Fruit fly (Drosophila melanogaster) whole organism, embryonic: ENCODE results near the gene syd.

ENCODE experiments used
- Abd-B ChIP-seq: fragments of 200-800 bp; sonication (Bioruptor generic); optimal IDR thresholded peaks from 2 replicates; lab custom pipeline; 2018; ENCODE audit warnings: missing biosample characterization, mild to moderate bottlenecking, missing genetic modification characterization, moderate library complexity
- B-H2 ChIP-seq: fragments of 200-800 bp; sonication (Bioruptor generic); optimal IDR thresholded peaks from 2 replicates; lab custom pipeline; 2018; ENCODE audit warnings: missing biosample characterization, mild to moderate bottlenecking, missing genetic modification characterization
- BtbVII ChIP-seq: fragments of 200-800 bp; sonication (Bioruptor generic); optimal IDR thresholded peaks from 3 replicates; lab custom pipeline; 2017; ENCODE audit warnings: missing biosample characterization, mild to moderate bottlenecking, missing genetic modification characterization
- CG10147 ChIP-seq: fragments of 200-800 bp; sonication (Bioruptor generic); optimal IDR thresholded peaks from 2 replicates; lab custom pipeline; 2019; ENCODE audit warnings: missing biosample characterization, mild to moderate bottlenecking, missing genetic modification characterization, moderate library complexity
- CG10543 ChIP-seq: fragments of 200-800 bp; sonication (Bioruptor generic); optimal IDR thresholded peaks from 3 replicates; lab custom pipeline; 2017; ENCODE audit warnings: missing biosample characterization, mild to moderate bottlenecking, missing genetic modification characterization, moderate library complexity
- CG11247 ChIP-seq: fragments of 200-800 bp; sonication (Bioruptor generic); IDR thresholded peaks from 2 replicates; pipeline ENCODE4 v1.3.6; 2022; ENCODE audit warnings: missing biosample characterization, missing genetic modification characterization
- CG11723 ChIP-seq: fragments of 200-800 bp; sonication (Bioruptor generic); optimal IDR thresholded peaks from 2 replicates; lab custom pipeline; 2017; ENCODE audit warnings: missing biosample characterization, mild to moderate bottlenecking, missing genetic modification characterization
- CG15011 ChIP-seq: fragments of 200-800 bp; sonication (Bioruptor generic); optimal IDR thresholded peaks from 3 replicates; lab custom pipeline; 2018; ENCODE audit warnings: missing biosample characterization, mild to moderate bottlenecking, missing genetic modification characterization
- CG15479 ChIP-seq: fragments of 200-800 bp; sonication (Bioruptor generic); optimal IDR thresholded peaks from 3 replicates; lab custom pipeline; 2019; ENCODE audit warnings: missing biosample characterization, mild to moderate bottlenecking, missing genetic modification characterization, moderate library complexity
- CG17829 ChIP-seq: fragments of 200-800 bp; optimal IDR thresholded peaks from 2 replicates; lab custom pipeline; 2019; ENCODE audit warnings: missing biosample characterization, mild to moderate bottlenecking, missing genetic modification characterization, moderate library complexity
- CG18619 ChIP-seq: fragments of 200-800 bp; sonication (Bioruptor generic); optimal IDR thresholded peaks from 3 replicates; lab custom pipeline; 2017; ENCODE audit warnings: missing biosample characterization, mild to moderate bottlenecking, missing genetic modification characterization
- CG2116 ChIP-seq: fragments of 200-800 bp; sonication (Bioruptor generic); optimal IDR thresholded peaks from 3 replicates; lab custom pipeline; 2018; ENCODE audit warnings: missing biosample characterization, mild to moderate bottlenecking, missing genetic modification characterization
- CG30403 ChIP-seq: fragments of 200-800 bp; sonication (Bioruptor generic); optimal IDR thresholded peaks from 3 replicates; lab custom pipeline; 2016; ENCODE audit warnings: missing biosample characterization, missing genetic modification characterization
- CG3838 ChIP-seq: fragments of 200-800 bp; sonication (Bioruptor generic); optimal IDR thresholded peaks from 3 replicates; lab custom pipeline; 2016; ENCODE audit warnings: missing biosample characterization, missing genetic modification characterization
- CG4617 ChIP-seq: fragments of 200-800 bp; sonication (Bioruptor generic); optimal IDR thresholded peaks from 3 replicates; lab custom pipeline; 2016; ENCODE audit warnings: missing biosample characterization, missing genetic modification characterization, borderline replicate concordance
- CG5180 ChIP-seq: fragments of 200-800 bp; sonication (Bioruptor generic); optimal IDR thresholded peaks from 3 replicates; lab custom pipeline; 2017; ENCODE audit warnings: missing biosample characterization, missing genetic modification characterization, mild to moderate bottlenecking, moderate library complexity, missing genetic modification reagents
- CG6854 ChIP-seq: fragments of 200-800 bp; sonication (Bioruptor generic); optimal IDR thresholded peaks from 3 replicates; lab custom pipeline; 2017; ENCODE audit warnings: missing biosample characterization, mild to moderate bottlenecking, missing genetic modification characterization
- CG7372 ChIP-seq: fragments of 200-800 bp; sonication (Bioruptor generic); IDR thresholded peaks from 2 replicates; pipeline ENCODE4 v1.3.6; 2022; ENCODE audit warnings: missing biosample characterization, missing genetic modification characterization
- CG7745 ChIP-seq: fragments of 200-800 bp; sonication (Bioruptor generic); optimal IDR thresholded peaks from 2 replicates; lab custom pipeline; 2018; ENCODE audit warnings: missing biosample characterization, mild to moderate bottlenecking, missing genetic modification characterization, moderate library complexity
- CG8281 ChIP-seq: fragments of 200-800 bp; sonication (Bioruptor generic); optimal IDR thresholded peaks from 2 replicates; lab custom pipeline; 2018; ENCODE audit warnings: missing biosample characterization, mild to moderate bottlenecking, missing genetic modification characterization, moderate library complexity
- CG8478 ChIP-seq: fragments of >200 bp; optimal IDR thresholded peaks from 2 replicates; lab custom pipeline; 2018
- CG9215 ChIP-seq: fragments of 200-800 bp; sonication (Bioruptor generic); IDR thresholded peaks from 2 replicates; pipeline ENCODE4 v1.3.6; 2022; ENCODE audit warnings: missing biosample characterization, missing genetic modification characterization
- CHES-1-like ChIP-seq: fragments of 200-800 bp; sonication (Bioruptor generic); optimal IDR thresholded peaks from 2 replicates; lab custom pipeline; 2016; ENCODE audit warnings: missing biosample characterization, missing genetic modification characterization
- Dref ChIP-seq: fragments of 200-800 bp; sonication (Bioruptor generic); IDR thresholded peaks from 2 replicates; pipeline ENCODE4 v1.3.6; 2022; ENCODE audit warnings: missing biosample characterization, missing genetic modification characterization
- HLH4C ChIP-seq: fragments of 200-800 bp; sonication (Bioruptor generic); IDR thresholded peaks from 3 replicates; pipeline ENCODE4 v1.3.6; 2022; ENCODE audit warnings: missing biosample characterization, missing genetic modification characterization; ENCODE audit not compliant: partially characterized antibody
- Hey ChIP-seq: fragments of 200-800 bp; sonication (Bioruptor generic); optimal IDR thresholded peaks from 3 replicates; lab custom pipeline; 2018; ENCODE audit warnings: missing biosample characterization, mild to moderate bottlenecking, missing genetic modification characterization
- HmgD ChIP-seq: fragments of 200-800 bp; sonication (Bioruptor generic); optimal IDR thresholded peaks from 3 replicates; lab custom pipeline; 2016; ENCODE audit warnings: missing biosample characterization, missing genetic modification characterization
- HmgZ ChIP-seq: fragments of 200-800 bp; sonication (Bioruptor generic); optimal IDR thresholded peaks from 2 replicates; lab custom pipeline; 2018; ENCODE audit warnings: missing biosample characterization, mild to moderate bottlenecking, missing genetic modification characterization
- Lim3 ChIP-seq: fragments of 200-800 bp; sonication (Bioruptor generic); IDR thresholded peaks from 2 replicates; pipeline ENCODE4 v1.3.6; 2022; ENCODE audit warnings: missing biosample characterization, missing genetic modification characterization
- Optix ChIP-seq: fragments of 200-800 bp; sonication (Bioruptor generic); IDR thresholded peaks from 3 replicates; pipeline ENCODE4 v1.3.6; 2022; ENCODE audit warnings: missing biosample characterization, missing genetic modification characterization
- YL-1 ChIP-seq: fragments of 200-800 bp; sonication (Bioruptor generic); optimal IDR thresholded peaks from 3 replicates; lab custom pipeline; 2017; ENCODE audit warnings: missing biosample characterization, mild to moderate bottlenecking, missing genetic modification characterization
- aop ChIP-seq: fragments of 200-800 bp; sonication (Bioruptor generic); IDR thresholded peaks from 2 replicates; pipeline ENCODE4 v1.3.6; 2022; ENCODE audit warnings: missing biosample characterization, missing genetic modification characterization
- chn ChIP-seq: fragments of 200-800 bp; sonication (Bioruptor generic); optimal IDR thresholded peaks from 2 replicates; lab custom pipeline; 2016; ENCODE audit warnings: missing biosample characterization, missing genetic modification characterization
- dan ChIP-seq: fragments of 200-800 bp; sonication (Bioruptor generic); IDR thresholded peaks from 2 replicates; pipeline ENCODE4 v1.3.6; 2022; ENCODE audit warnings: missing biosample characterization, missing genetic modification characterization
- dm ChIP-seq: fragments of 200-800 bp; sonication (Bioruptor generic); optimal IDR thresholded peaks from 3 replicates; lab custom pipeline; 2016; ENCODE audit warnings: missing biosample characterization, missing genetic modification characterization
- fd102C ChIP-seq: fragments of 200-800 bp; sonication (Bioruptor generic); optimal IDR thresholded peaks from 2 replicates; lab custom pipeline; 2018; ENCODE audit warnings: missing biosample characterization, mild to moderate bottlenecking, missing genetic modification characterization, moderate library complexity
- gce ChIP-seq: fragments of 200-800 bp; sonication (Bioruptor generic); IDR thresholded peaks from 3 replicates; pipeline ENCODE4 v1.3.6; 2022; ENCODE audit warnings: missing biosample characterization, missing genetic modification characterization
- gcm2 ChIP-seq: fragments of 200-800 bp; sonication (Bioruptor generic); optimal IDR thresholded peaks from 2 replicates; lab custom pipeline; 2016; ENCODE audit warnings: missing biosample characterization, missing genetic modification characterization
- gsb ChIP-seq: fragments of 200-800 bp; sonication (Bioruptor generic); IDR thresholded peaks from 2 replicates; pipeline ENCODE4 v1.3.6; 2022; ENCODE audit warnings: missing biosample characterization, missing genetic modification characterization
- h ChIP-seq: fragments of >200 bp; optimal IDR thresholded peaks from 2 replicates; lab custom pipeline; 2017
- hb ChIP-seq: fragments of 200-800 bp; sonication (Bioruptor generic); IDR thresholded peaks from 3 replicates; pipeline ENCODE4 v1.3.6; 2022; ENCODE audit warnings: missing biosample characterization, missing genetic modification characterization; ENCODE audit not compliant: partially characterized antibody
- lbe ChIP-seq: fragments of 200-800 bp; sonication (Bioruptor generic); optimal IDR thresholded peaks from 2 replicates; lab custom pipeline; 2016; ENCODE audit warnings: missing biosample characterization, mild to moderate bottlenecking, missing genetic modification characterization
- lmd ChIP-seq: fragments of 200-800 bp; sonication (Bioruptor generic); IDR thresholded peaks from 2 replicates; pipeline ENCODE4 v1.3.6; 2022; ENCODE audit warnings: missing biosample characterization, missing genetic modification characterization
- otp ChIP-seq: fragments of 200-800 bp; sonication (Bioruptor generic); IDR thresholded peaks from 3 replicates; pipeline ENCODE4, ENCODE4 v1.3.6; 2022; ENCODE audit warnings: missing biosample characterization, missing genetic modification characterization
- sc ChIP-seq, 3 experiments: fragments of >200 bp in 2 of 3; fragments of 200-800 bp in 1 of 3; sonication (Bioruptor generic) in 1 of 3; optimal IDR thresholded peaks; 2 replicates in 2 of 3; 3 replicates in 1 of 3; lab custom pipeline; 2017; ENCODE audit warnings: mild to moderate bottlenecking in 1 of 3, missing biosample characterization in 1 of 3, missing genetic modification characterization in 1 of 3, missing genetic modification reagents in 1 of 3
- sna ChIP-seq: fragments of 200-800 bp; sonication (Bioruptor generic); IDR thresholded peaks from 2 replicates; pipeline ENCODE4 v1.3.6; 2022; ENCODE audit warnings: missing biosample characterization, missing genetic modification characterization; ENCODE audit not compliant: partially characterized antibody
- so ChIP-seq: fragments of 200-800 bp; sonication (Bioruptor generic); IDR thresholded peaks from 3 replicates; pipeline ENCODE4 v1.3.6; 2022; ENCODE audit warnings: missing biosample characterization, missing genetic modification characterization
- tna ChIP-seq: fragments of 200-800 bp; sonication (Bioruptor generic); IDR thresholded peaks from 2 replicates; pipeline ENCODE4 v1.3.6; 2022; ENCODE audit warnings: missing biosample characterization, missing genetic modification characterization; ENCODE audit not compliant: partially characterized antibody
- trh ChIP-seq: fragments of 200-800 bp; sonication (Bioruptor generic); optimal IDR thresholded peaks from 2 replicates; lab custom pipeline; 2016; ENCODE audit warnings: missing biosample characterization, missing genetic modification characterization

Gene syd

DNA sequence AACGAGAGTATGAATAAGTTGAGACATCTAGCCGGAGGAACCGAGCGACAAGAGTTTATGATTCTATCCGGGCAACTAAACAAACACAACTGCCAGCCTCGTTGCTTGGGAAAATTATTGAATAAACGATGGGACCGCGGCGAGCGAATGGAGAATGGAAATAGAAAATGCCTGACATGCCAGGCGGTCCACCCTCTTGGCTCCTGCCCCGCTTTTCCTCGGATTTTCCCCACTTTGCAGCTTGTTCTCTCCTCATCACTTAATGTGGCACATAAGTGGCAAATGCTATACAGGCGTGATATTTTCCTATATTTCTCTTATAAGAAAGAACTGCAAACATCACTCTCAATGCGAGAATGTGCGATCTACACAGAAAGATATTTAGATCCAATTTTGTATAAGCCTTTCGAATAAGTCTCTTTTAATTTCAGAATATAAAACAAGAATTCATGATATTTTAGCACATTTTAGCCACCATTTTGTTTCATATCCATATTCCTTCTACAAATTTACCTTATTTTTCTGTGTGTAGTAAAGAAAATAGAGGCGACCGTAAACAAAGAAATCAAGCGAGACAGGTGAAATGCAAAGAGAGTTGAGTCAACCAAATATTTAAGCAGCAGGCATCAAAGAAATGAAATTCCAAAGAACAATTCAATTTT, 32.3 kb downstream of the syd start (continued):
- TF ChIP-seq CG6854 (GFP tag; lab: Kevin White, UChicago) (peak; percentile 48), hb (no peak), BtbVII (GFP tag; lab: Kevin White, UChicago) (peak; percentile 71), so (GFP tag; lab: Robert Waterston, UW) (peak; percentile 82; the same call in 2 of the 3 replicates), CHES-1-like (GFP tag; lab: Kevin White, UChicago) (peak; percentile 81), Hey (tag; lab: Kevin White, UChicago) (no peak), lmd (GFP tag; lab: Robert Waterston, UW) (peak; percentile 88), CG9215 (GFP tag; lab: Robert Waterston, UW) (peak; percentile 56; the same call in 1 of the 2 replicates), otp (GFP tag; lab: Robert Waterston, UW) (peak; percentile 89), CG3838 (GFP tag; lab: Kevin White, UChicago) (peak; percentile 75), Optix (no peak), CG10543 (peak; percentile 71), CG30403 (GFP tag; lab: Kevin White, UChicago) (peak; percentile 80), CG7372 (GFP tag; lab: Robert Waterston, UW) (peak; percentile 45; the same call in 1 of the 2 replicates), Abd-B (GFP tag; lab: Kevin White, UChicago) (peak; percentile 76), Lim3 (GFP tag; lab: Robert Waterston, UW) (0 out of 2 replicates have a peak, but pooled peaks have one; percentile 51), aop (no peak), B-H2 (GFP tag; lab: Kevin White, UChicago) (peak; percentile 50), HLH4C (GFP tag; lab: Robert Waterston, UW) (no peak), CG7745 (tag; lab: Kevin White, UChicago) (peak; percentile 49), tna (GFP tag; lab: Robert Waterston, UW) (no peak), Dref (GFP tag; lab: Robert Waterston, UW) (no peak), HmgD (GFP tag; lab: Kevin White, UChicago) (peak; percentile 41), CG4617 (GFP tag; lab: Kevin White, UChicago) (peak; percentile 50), CG2116 (peak; percentile 56), h (lab: Kevin White, UChicago) (no peak), CG15479 (no peak), CG11247 (GFP tag; lab: Robert Waterston, UW) (peak; percentile 70), CG17829 (tag; lab: Kevin White, UChicago) (peak; percentile 94), HmgZ (tag; lab: Kevin White, UChicago) (peak; percentile 76), sna (GFP tag; lab: Robert Waterston, UW) (no peak), fd102C (peak; percentile 21), YL-1 (GFP tag; lab: Kevin White, UChicago) (peak; percentile 6), CG8478 (no peak), CG18619 (peak; percentile 82), CG10147 (peak; percentile 88), dan (GFP tag; lab: Robert Waterston, UW) (no peak), gcm2 (GFP tag; lab: Kevin White, UChicago) (no peak), dm (peak; percentile 76), chn (GFP tag; lab: Kevin White, UChicago) (peak; percentile 76), CG5180 (peak; percentile 70), trh (GFP tag; lab: Kevin White, UChicago) (peak; percentile 80), gsb (GFP tag; lab: Robert Waterston, UW) (0 out of 2 replicates have a peak, but pooled peaks have one; percentile 15), CG11723 (GFP tag; lab: Kevin White, UChicago) (peak; percentile 79), CG8281 (tag; lab: Kevin White, UChicago) (peak; percentile 83), CG15011 (GFP tag; lab: Kevin White, UChicago) (peak; percentile 74), gce (GFP tag; lab: Robert Waterston, UW) (peak; percentile 79; the same call in 2 of the 3 replicates), lbe (GFP tag; lab: Kevin White, UChicago) (no peak), sc (optimal IDR thresholded peaks at IDR 0.05; lab: Kevin White, UChicago) (no peak), sc (GFP tag; optimal IDR thresholded peaks at IDR 0.05; lab: Kevin White, UChicago) (peak; percentile 87)
